Fruit fly (Drosophila melanogaster): ENCODE results near the gene CG15536.
A peak's percentile ranks its signal among the peaks of the same experiment; 100 is the strongest.

CG15536 gene

DNA sequence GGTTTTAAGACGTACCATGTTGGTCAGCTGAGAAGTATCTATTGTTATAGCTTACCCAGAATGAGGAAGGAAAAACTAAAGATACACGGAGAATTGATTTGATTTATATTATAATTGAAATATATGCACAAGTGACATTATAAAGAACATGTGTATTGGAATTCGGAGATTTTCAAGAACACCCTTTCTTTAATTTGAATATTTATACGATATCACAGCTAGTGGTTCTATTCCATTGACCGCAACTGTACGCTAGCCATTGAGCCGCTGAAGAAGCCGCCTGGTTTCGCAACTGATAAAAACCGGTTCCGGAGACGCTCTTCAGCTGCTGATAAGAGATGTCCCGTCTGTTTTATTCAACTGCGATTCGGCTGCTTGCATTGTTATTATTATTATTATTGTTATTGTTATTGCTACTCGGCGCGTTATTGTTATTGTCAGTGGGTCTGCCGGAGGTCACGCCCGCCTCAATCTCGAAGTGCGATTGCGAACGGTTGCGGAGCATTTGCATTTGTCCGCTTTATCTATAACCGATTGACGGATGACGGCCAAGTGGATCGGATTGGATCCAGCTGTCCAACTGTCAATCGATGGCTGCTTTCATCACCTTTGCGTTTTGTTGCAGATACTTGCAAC is 36.8 kb upstream of the CG15536 start (continued):
- TF ChIP-seq CG1621 (tag; optimal IDR thresholded peaks at IDR 0.05) (peak; percentile 46), CG3032 (tag; optimal IDR thresholded peaks at IDR 0.05) (peak; percentile 52), CG16779 (tag; optimal IDR thresholded peaks at IDR 0.05) (peak; percentile 18), fd59A (GFP tag; optimal IDR thresholded peaks at IDR 0.05) (peak; percentile 16), pdm3 (GFP tag; optimal IDR thresholded peaks at IDR 0.05) (peak; percentile 58), spab (GFP tag; optimal IDR thresholded peaks at IDR 0.05) (peak; percentile 43), OdsH (GFP tag; optimal IDR thresholded peaks at IDR 0.05) (peak; percentile 61), Lpt (GFP tag; optimal IDR thresholded peaks at IDR 0.05) (peak; percentile 45), CG6276 (GFP tag; optimal IDR thresholded peaks at IDR 0.05) (peak; percentile 48), svp (GFP tag) (peak; percentile 98), Ets21C (GFP tag; optimal IDR thresholded peaks at IDR 0.05) (no peak), Hr39 (GFP tag; optimal IDR thresholded peaks at IDR 0.05) (peak; percentile 27), fkh (GFP tag; optimal IDR thresholded peaks at IDR 0.05) (no peak), Sox102F (GFP tag; optimal IDR thresholded peaks at IDR 0.05) (peak; percentile 45), dsx (GFP tag; optimal IDR thresholded peaks at IDR 0.05; ENCODE audit: poor library complexity, severe bottlenecking) (peak; percentile 52), CG11762 (GFP tag; optimal IDR thresholded peaks at IDR 0.05; ENCODE audit: insufficient read depth) (peak; percentile 43), Sox15 (GFP tag; optimal IDR thresholded peaks at IDR 0.05) (peak; percentile 22), lz (GFP tag; optimal IDR thresholded peaks at IDR 0.05) (peak; percentile 24), Gug (GFP tag; IDR thresholded peaks at IDR 0.05) (no peak), Eip93F (GFP tag; optimal IDR thresholded peaks at IDR 0.05) (no peak), esn (GFP tag; optimal IDR thresholded peaks at IDR 0.05) (peak; percentile 59), CG31627 (GFP tag; optimal IDR thresholded peaks at IDR 0.05) (peak; percentile 31), Met (GFP tag; optimal IDR thresholded peaks at IDR 0.05) (peak; percentile 59), cyc (GFP tag; optimal IDR thresholded peaks at IDR 0.05) (peak; percentile 6), CG34406 (GFP tag; optimal IDR thresholded peaks at IDR 0.05) (peak; percentile 57), CG15336 (GFP tag; IDR thresholded peaks at IDR 0.05) (peak; percentile 67), CG9139 (GFP tag; optimal IDR thresholded peaks at IDR 0.05) (peak; percentile 25), Ets96B (tag; optimal IDR thresholded peaks at IDR 0.05) (peak; percentile 53)

dm6 chr3R:30460187-30460586 is 35.2 kb upstream of the CG15536 start:
- TF ChIP-seq CG11294 (GFP tag; IDR thresholded peaks at IDR 0.05), result no peak
- TF ChIP-seq Eip78C (GFP tag), result peak; percentile 26
- peak; percentile 18; the same call in 1 of the 2 replicates for TF ChIP-seq CG15336 (GFP tag; IDR thresholded peaks at IDR 0.05)
- TF ChIP-seq Blimp-1 (GFP tag; optimal IDR thresholded peaks at IDR 0.05), result no peak
- TF ChIP-seq svp (GFP tag), result peak; percentile 50
- no peak for TF ChIP-seq CG3919 (GFP tag; optimal IDR thresholded peaks at IDR 0.05)
- TF ChIP-seq CG6163 (GFP tag; IDR thresholded peaks at IDR 0.05), result peak; percentile 41; the same call in 1 of the 3 replicates
- TF ChIP-seq CG6854 (GFP tag; optimal IDR thresholded peaks at IDR 0.05), result peak; percentile 21
- peak; percentile 10; the same call in 1 of the 3 replicates for TF ChIP-seq eg (GFP tag; IDR thresholded peaks at IDR 0.05)
- no peak for TF ChIP-seq CG32006 (GFP tag; optimal IDR thresholded peaks at IDR 0.05)

DNA sequence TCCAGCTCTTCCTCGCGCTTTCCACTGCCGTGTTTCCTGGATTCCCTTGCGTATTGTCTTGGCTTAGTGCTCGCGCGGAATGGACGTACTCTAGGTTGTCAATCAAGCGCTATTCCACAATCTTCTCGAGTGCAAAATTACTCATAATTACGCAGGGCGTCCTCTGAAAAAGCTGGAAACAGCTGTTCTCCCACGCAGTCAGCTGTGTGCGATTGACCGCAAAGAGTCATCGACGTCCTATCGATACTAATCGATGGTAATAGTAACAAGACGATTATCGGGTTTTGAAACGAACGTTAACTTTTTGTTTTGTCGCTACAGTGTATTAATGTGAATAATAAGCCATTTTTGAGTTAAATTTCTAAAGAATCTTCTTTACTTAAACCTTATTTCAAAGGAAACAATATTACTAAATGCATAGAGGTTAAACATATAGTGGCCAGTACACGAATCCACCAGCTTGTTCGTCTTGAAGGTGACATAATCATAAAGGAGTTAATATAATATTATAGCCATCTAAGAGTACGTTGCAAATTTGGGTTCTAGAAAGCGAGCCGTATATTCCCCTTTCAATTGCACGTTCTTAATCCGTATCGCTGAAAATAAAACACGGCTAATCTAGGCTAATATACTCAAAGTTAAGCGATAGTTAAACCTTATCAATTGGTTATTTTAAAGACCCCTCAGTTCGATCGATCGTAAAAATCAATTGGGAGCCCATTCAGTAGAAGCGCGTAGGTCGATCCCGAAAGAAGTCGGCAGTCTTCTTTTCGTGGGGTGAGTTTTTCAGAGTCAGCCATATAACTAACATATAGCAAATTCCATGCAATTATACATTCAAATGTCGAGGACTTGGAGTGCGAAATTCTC is 34.3 kb upstream of the CG15536 start, which contains the start of the genes CG2224 and CDase:
TSS of gene CG2224 (minus strand) at position 235 of the 870 bp plus-strand sequence.
TSS of gene CDase (plus strand) at position 456 of the 870 bp plus-strand sequence.
- TF ChIP-seq CG10669 (GFP tag; optimal IDR thresholded peaks at IDR 0.05) (no peak), Eip78C (GFP tag) (peak; percentile 8)

All from whole organism, prepupa.